Fruit fly (Drosophila melanogaster) whole organism, embryonic: ENCODE results near the gene CG34260.

Experiments
- Ada2b ChIP-seq: fragments of 200-800 bp; sonication (Bioruptor generic); IDR thresholded peaks from 2 replicates; pipeline ENCODE4 v1.3.6; 2022; ENCODE audit warnings: missing biosample characterization, missing genetic modification characterization
- CG10462 ChIP-seq: fragments of 200-800 bp; sonication (Bioruptor generic); optimal IDR thresholded peaks from 2 replicates; lab custom pipeline; 2016; ENCODE audit warnings: missing biosample characterization, missing genetic modification characterization
- CG10565 ChIP-seq: fragments of 200-800 bp; sonication (Bioruptor generic); optimal IDR thresholded peaks from 3 replicates; lab custom pipeline; 2016; ENCODE audit warnings: missing biosample characterization, mild to moderate bottlenecking, missing genetic modification characterization
- CG10979 ChIP-seq: fragments of 200-800 bp; sonication (Bioruptor generic); optimal IDR thresholded peaks from 2 replicates; lab custom pipeline; 2018; ENCODE audit warnings: missing biosample characterization, mild to moderate bottlenecking, missing genetic modification characterization, moderate library complexity
- CG11085 ChIP-seq: fragments of 200-800 bp; sonication (Bioruptor generic); IDR thresholded peaks from 2 replicates; pipeline ENCODE4 v1.3.6; 2022; ENCODE audit warnings: missing biosample characterization, missing genetic modification characterization
- CG11723 ChIP-seq: fragments of 200-800 bp; sonication (Bioruptor generic); optimal IDR thresholded peaks from 2 replicates; lab custom pipeline; 2017; ENCODE audit warnings: missing biosample characterization, mild to moderate bottlenecking, missing genetic modification characterization
- CG12942 ChIP-seq: fragments of 200-800 bp; sonication (Bioruptor generic); optimal IDR thresholded peaks from 3 replicates; lab custom pipeline; 2016; ENCODE audit warnings: missing biosample characterization, missing genetic modification characterization
- CG17359 ChIP-seq: fragments of 200-800 bp; sonication (Bioruptor generic); optimal IDR thresholded peaks from 3 replicates; lab custom pipeline; 2018; ENCODE audit warnings: missing biosample characterization, mild to moderate bottlenecking, missing genetic modification characterization, moderate library complexity
- CG17385 ChIP-seq: fragments of 200-800 bp; sonication (Bioruptor generic); optimal IDR thresholded peaks from 3 replicates; lab custom pipeline; 2018; ENCODE audit warnings: missing biosample characterization, mild to moderate bottlenecking, missing genetic modification characterization
- CG31388 ChIP-seq: fragments of 200-800 bp; sonication (Bioruptor generic); optimal IDR thresholded peaks from 2 replicates; lab custom pipeline; 2016; ENCODE audit warnings: missing biosample characterization, missing genetic modification characterization
- CG3281 ChIP-seq: fragments of 200-800 bp; sonication (Bioruptor generic); optimal IDR thresholded peaks from 3 replicates; lab custom pipeline; 2017; ENCODE audit warnings: missing biosample characterization, mild to moderate bottlenecking, missing genetic modification characterization
- CG3726 ChIP-seq: fragments of 200-800 bp; sonication (Bioruptor generic); IDR thresholded peaks from 3 replicates; pipeline ENCODE4, ENCODE4 v1.3.6; 2022; ENCODE audit warnings: missing biosample characterization, missing genetic modification characterization
- CG42726 ChIP-seq: fragments of 200-800 bp; sonication (Bioruptor generic); IDR thresholded peaks from 2 replicates; pipeline ENCODE4 v1.3.6; 2022; ENCODE audit warnings: missing biosample characterization, missing genetic modification characterization; ENCODE audit not compliant: partially characterized antibody
- CG8290 ChIP-seq, 3 experiments: fragments of 200-800 bp; sonication (Bioruptor generic); optimal IDR thresholded peaks; 2 replicates each; lab custom pipeline; 2016 to 2019; ENCODE audit warnings: missing biosample characterization in 3 of 3, missing genetic modification characterization in 3 of 3, mild to moderate bottlenecking in 2 of 3, moderate library complexity in 1 of 3
- CkIIα-i1 ChIP-seq: fragments of 200-800 bp; sonication (Bioruptor generic); IDR thresholded peaks from 2 replicates; pipeline ENCODE4 v1.3.6; 2022; ENCODE audit warnings: missing biosample characterization, missing genetic modification characterization
- ERR ChIP-seq: fragments of 200-800 bp; sonication (Bioruptor generic); optimal IDR thresholded peaks from 2 replicates; lab custom pipeline; 2016; ENCODE audit warnings: missing biosample characterization, missing genetic modification characterization
- GATAe ChIP-seq: fragments of 200-800 bp; sonication (Bioruptor generic); conservative IDR thresholded peaks from 2 replicates; pipeline ENCODE4 v1.3.6; 2022; ENCODE audit warnings: missing biosample characterization, missing genetic modification characterization
- Gsc ChIP-seq: fragments of 200-800 bp; sonication (Bioruptor generic); IDR thresholded peaks from 2 replicates; pipeline ENCODE4 v1.3.6; 2022; ENCODE audit warnings: missing biosample characterization, missing genetic modification characterization
- Kr ChIP-seq: fragments of 200-800 bp; sonication (Bioruptor generic); optimal IDR thresholded peaks from 2 replicates; lab custom pipeline; 2017; ENCODE audit warnings: missing biosample characterization, mild to moderate bottlenecking, missing genetic modification characterization
- Mrtf ChIP-seq: fragments of 200-800 bp; sonication (Bioruptor generic); IDR thresholded peaks from 3 replicates; pipeline ENCODE4 v1.3.6; 2022; ENCODE audit warnings: missing biosample characterization, missing genetic modification characterization
- aop ChIP-seq: fragments of 200-800 bp; sonication (Bioruptor generic); IDR thresholded peaks from 2 replicates; pipeline ENCODE4 v1.3.6; 2022; ENCODE audit warnings: missing biosample characterization, missing genetic modification characterization
- ap ChIP-seq: fragments of 200-800 bp; sonication (Bioruptor generic); IDR thresholded peaks from 2 replicates; pipeline ENCODE4 v1.3.6; 2022; ENCODE audit warnings: missing biosample characterization, missing genetic modification characterization
- chif ChIP-seq, 2 experiments: fragments of 200-800 bp; sonication (Bioruptor generic); optimal IDR thresholded peaks; 3 replicates each; lab custom pipeline; 2016; ENCODE audit warnings: missing biosample characterization in 2 of 2, missing genetic modification characterization in 2 of 2
- corto ChIP-seq: fragments of 200-800 bp; sonication (Bioruptor generic); optimal IDR thresholded peaks from 2 replicates; lab custom pipeline; 2016; ENCODE audit warnings: missing biosample characterization, mild to moderate bottlenecking, missing genetic modification characterization, moderate library complexity
- croc ChIP-seq: fragments of 200-800 bp; sonication (Bioruptor generic); conservative IDR thresholded peaks from 3 replicates; pipeline ENCODE4 v1.3.6; 2022; ENCODE audit warnings: missing biosample characterization, missing genetic modification characterization
- crp ChIP-seq, 2 experiments: fragments of 200-800 bp; sonication (Bioruptor generic); optimal IDR thresholded peaks; 2 replicates in 1 of 2; 3 replicates in 1 of 2; lab custom pipeline; 2017; ENCODE audit warnings: missing biosample characterization in 2 of 2, missing genetic modification characterization in 2 of 2, mild to moderate bottlenecking in 1 of 2, moderate library complexity in 1 of 2
- exex ChIP-seq: fragments of 200-800 bp; sonication (Bioruptor generic); optimal IDR thresholded peaks from 4 replicates; lab custom pipeline; 2018; ENCODE audit warnings: missing biosample characterization, mild to moderate bottlenecking, missing genetic modification characterization, moderate library complexity
- fd3F ChIP-seq: fragments of 200-800 bp; sonication (Bioruptor generic); optimal IDR thresholded peaks from 2 replicates; lab custom pipeline; 2018; ENCODE audit warnings: missing biosample characterization, mild to moderate bottlenecking, missing genetic modification characterization, moderate library complexity
- jigr1 ChIP-seq: fragments of 200-800 bp; sonication (Bioruptor generic); IDR thresholded peaks from 3 replicates; pipeline ENCODE4 v1.3.6; 2022; ENCODE audit warnings: missing biosample characterization, missing genetic modification characterization
- lola ChIP-seq, 3 experiments: fragments of >200 bp in 2 of 3; fragments of 200-800 bp in 1 of 3; sonication (Bioruptor generic) in 1 of 3; optimal IDR thresholded peaks; 2 replicates each; lab custom pipeline; 2017 to 2019; ENCODE audit warnings: missing biosample characterization in 3 of 3, missing genetic modification characterization in 3 of 3, mild to moderate bottlenecking in 1 of 3, moderate library complexity in 1 of 3
- luna ChIP-seq: fragments of 200-800 bp; sonication (Bioruptor generic); optimal IDR thresholded peaks from 2 replicates; lab custom pipeline; 2016; ENCODE audit warnings: missing biosample characterization, missing genetic modification characterization
- odd ChIP-seq: fragments of 200-800 bp; sonication (Bioruptor generic); optimal IDR thresholded peaks from 2 replicates; lab custom pipeline; 2017; ENCODE audit warnings: missing biosample characterization, mild to moderate bottlenecking, missing genetic modification characterization
- salm ChIP-seq: fragments of 200-800 bp; sonication (Bioruptor generic); optimal IDR thresholded peaks from 2 replicates; lab custom pipeline; 2018; ENCODE audit warnings: missing biosample characterization, mild to moderate bottlenecking, missing genetic modification characterization
- sd ChIP-seq: fragments of 200-800 bp; sonication (Bioruptor generic); optimal IDR thresholded peaks from 3 replicates; lab custom pipeline; 2018; ENCODE audit warnings: missing biosample characterization, mild to moderate bottlenecking, missing genetic modification characterization, moderate library complexity
- sens ChIP-seq: fragments of 200-800 bp; sonication (Bioruptor generic); peaks from one replicate; lab custom pipeline; 2016; ENCODE audit warnings: missing biosample characterization, missing genetic modification characterization
- sens-2 ChIP-seq: fragments of 200-800 bp; sonication (Bioruptor generic); IDR thresholded peaks from 2 replicates; pipeline ENCODE4 v1.3.6; 2022; ENCODE audit warnings: missing biosample characterization, missing genetic modification characterization
- shn ChIP-seq: fragments of 200-800 bp; sonication (Bioruptor generic); optimal IDR thresholded peaks from 3 replicates; lab custom pipeline; 2016; ENCODE audit warnings: missing biosample characterization, missing genetic modification characterization
- slp2 ChIP-seq: fragments of 200-800 bp; sonication (Bioruptor generic); optimal IDR thresholded peaks from 2 replicates; lab custom pipeline; 2016; ENCODE audit warnings: missing biosample characterization, missing genetic modification characterization
- tll ChIP-seq, 2 experiments: fragments of 200-800 bp in 1 of 2; fragments of >200 bp in 1 of 2; sonication (Bioruptor generic) in 1 of 2; optimal IDR thresholded peaks; 2 replicates each; lab custom pipeline; 2017 to 2019; ENCODE audit warnings: missing biosample characterization in 2 of 2, missing genetic modification characterization in 2 of 2, mild to moderate bottlenecking in 1 of 2, moderate library complexity in 1 of 2
- vfl ChIP-seq: fragments of 200-800 bp; sonication (Bioruptor generic); optimal IDR thresholded peaks from 2 replicates; lab custom pipeline; 2016; ENCODE audit warnings: missing biosample characterization, missing genetic modification characterization
- vnd ChIP-seq: fragments of 200-800 bp; sonication (Bioruptor generic); IDR thresholded peaks from 3 replicates; pipeline ENCODE4 v1.3.6; 2022; ENCODE audit warnings: missing biosample characterization, missing genetic modification characterization; ENCODE audit not compliant: partially characterized antibody
- wdn ChIP-seq: fragments of 200-800 bp; sonication (Bioruptor generic); IDR thresholded peaks from 2 replicates; pipeline ENCODE4 v1.3.6; 2022; ENCODE audit warnings: missing biosample characterization, missing genetic modification characterization
- yki ChIP-seq: fragments of >200 bp; optimal IDR thresholded peaks from 3 replicates; lab custom pipeline; 2018
- zfh1 ChIP-seq: fragments of 200-800 bp; sonication (Bioruptor generic); IDR thresholded peaks from 3 replicates; pipeline ENCODE4 v1.3.6; 2022; ENCODE audit warnings: missing biosample characterization, missing genetic modification characterization

Gene CG34260

DNA sequence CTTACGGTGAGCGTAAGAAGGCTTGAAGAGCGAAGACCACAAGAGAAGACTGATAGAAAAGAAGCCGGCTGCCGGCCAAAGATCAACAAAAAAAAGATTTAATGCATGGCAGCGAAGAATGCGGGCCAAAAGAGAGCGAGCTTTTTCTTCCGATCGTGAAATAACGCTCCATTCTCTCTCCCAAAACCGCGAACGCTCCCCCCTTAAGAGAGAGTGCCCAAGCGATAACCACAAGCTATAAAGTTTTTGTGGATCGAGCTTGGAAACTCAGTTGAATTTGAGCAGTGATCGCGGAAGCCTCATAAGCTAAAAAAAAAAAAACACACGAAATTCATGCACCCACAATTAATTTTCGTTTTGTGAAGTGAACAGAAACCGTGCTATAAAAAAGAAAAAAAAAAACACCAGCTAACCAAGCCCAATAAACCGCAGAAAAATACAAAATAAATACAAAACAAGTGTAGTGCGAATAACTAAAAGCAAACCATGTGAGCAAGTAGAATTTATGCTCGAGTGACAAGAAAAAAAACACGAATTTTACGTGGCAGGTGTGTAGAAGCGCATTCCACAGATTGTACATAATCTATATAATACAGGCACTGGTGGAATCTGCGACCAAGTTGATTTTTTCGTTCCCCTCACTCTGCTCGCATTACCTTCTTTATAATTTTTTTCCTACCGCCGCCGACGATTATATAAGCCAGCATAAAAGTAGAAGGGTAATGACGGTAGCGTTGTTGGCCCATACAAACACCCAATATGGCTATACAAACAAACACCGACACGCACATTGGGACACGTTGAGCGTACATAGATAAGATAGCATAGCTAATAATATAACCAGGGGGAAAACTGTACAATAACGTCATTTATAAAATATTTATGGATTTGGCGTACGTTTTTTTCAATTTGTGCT lies 16.7 kb downstream of the CG34260 start, which contains the start of gene CG13252 (continued):
- no peak for TF ChIP-seq jigr1
- no peak for TF ChIP-seq CG10979
- peak; percentile 29 for TF ChIP-seq CG17359 (tag; lab: Kevin White, UChicago)
- no peak for TF ChIP-seq CG31388 (GFP tag; lab: Kevin White, UChicago)
- no peak for TF ChIP-seq CG12942
- TF ChIP-seq Gsc (GFP tag; lab: Robert Waterston, UW): no peak
- TF ChIP-seq tll (GFP tag; optimal IDR thresholded peaks at IDR 0.05; lab: Kevin White, UChicago): no peak
- TF ChIP-seq sens-2 (GFP tag; lab: Robert Waterston, UW): 0 out of 2 replicates have a peak, but pooled peaks have one; percentile 31
- no peak for TF ChIP-seq aop (GFP tag; lab: Robert Waterston, UW)
- TF ChIP-seq CG11085 (GFP tag; lab: Robert Waterston, UW): no peak
- TF ChIP-seq ERR (GFP tag; lab: Kevin White, UChicago): no peak
- TF ChIP-seq Ada2b (GFP tag; lab: Robert Waterston, UW): no peak
- peak; percentile 20 for TF ChIP-seq exex (tag; lab: Kevin White, UChicago)
- TF ChIP-seq sd: peak; percentile 92
- no peak for TF ChIP-seq CG10565 (GFP tag; lab: Kevin White, UChicago)
- TF ChIP-seq CG10462 (GFP tag; lab: Kevin White, UChicago): no peak
- TF ChIP-seq corto (GFP tag; lab: Kevin White, UChicago): no peak
- TF ChIP-seq vfl (GFP tag; lab: Kevin White, UChicago): no peak
- peak; percentile 16; the same call in 1 of the 2 replicates for TF ChIP-seq GATAe
- no peak for TF ChIP-seq Mrtf (GFP tag; lab: Robert Waterston, UW)
- peak; percentile 26 for TF ChIP-seq CG3281
- no peak for TF ChIP-seq zfh1 (GFP tag; lab: Robert Waterston, UW)
- no peak for TF ChIP-seq CG11723 (GFP tag; lab: Kevin White, UChicago)
- TF ChIP-seq yki (lab: Kevin White, UChicago): peak; percentile 39
- no peak for TF ChIP-seq luna (GFP tag; lab: Kevin White, UChicago)
- TF ChIP-seq lola (GFP tag; optimal IDR thresholded peaks at IDR 0.05; lab: Kevin White, UChicago): no peak
- TF ChIP-seq shn (GFP tag; lab: Kevin White, UChicago): no peak
- TF ChIP-seq ap: no peak
- no peak for TF ChIP-seq salm (tag; lab: Kevin White, UChicago)
- TF ChIP-seq wdn (GFP tag; lab: Robert Waterston, UW): no peak
- TF ChIP-seq sens: peak; percentile 78
- no peak for TF ChIP-seq slp2
- TF ChIP-seq CkIIα-i1 (GFP tag; lab: Robert Waterston, UW): no peak
- TF ChIP-seq fd3F (GFP tag; lab: Kevin White, UChicago): peak; percentile 36
- TF ChIP-seq vnd (GFP tag; lab: Robert Waterston, UW): no peak
- no peak for TF ChIP-seq crp (GFP tag; optimal IDR thresholded peaks at IDR 0.05; lab: Kevin White, UChicago)
- TF ChIP-seq CG8290 (GFP tag; optimal IDR thresholded peaks at IDR 0.05; lab: Kevin White, UChicago): no peak
- peak in 1 of 2 experiments; percentile 82 for TF ChIP-seq CG8290 (tag; optimal IDR thresholded peaks at IDR 0.05; lab: Kevin White, UChicago)
- TF ChIP-seq odd (GFP tag; lab: Kevin White, UChicago): peak; percentile 59
- TF ChIP-seq CG17385: no peak
- no peak for TF ChIP-seq CG3726 (GFP tag; lab: Robert Waterston, UW)
- TF ChIP-seq CG42726 (GFP tag; lab: Robert Waterston, UW): no peak
- TF ChIP-seq chif (GFP tag; optimal IDR thresholded peaks at IDR 0.05; lab: Kevin White, UChicago): no peak
- TF ChIP-seq Kr: no peak
- no peak for TF ChIP-seq croc (GFP tag; lab: Robert Waterston, UW)
